Worm (Caenorhabditis elegans): ENCODE measurements around the gene ZK1248.15.
"Not testable (repeated sequence)": the region's sequence is repeated elsewhere in the genome, so short reads cannot be mapped to it uniquely, and the experiment has no call there.

Gene ZK1248.15

DNA sequence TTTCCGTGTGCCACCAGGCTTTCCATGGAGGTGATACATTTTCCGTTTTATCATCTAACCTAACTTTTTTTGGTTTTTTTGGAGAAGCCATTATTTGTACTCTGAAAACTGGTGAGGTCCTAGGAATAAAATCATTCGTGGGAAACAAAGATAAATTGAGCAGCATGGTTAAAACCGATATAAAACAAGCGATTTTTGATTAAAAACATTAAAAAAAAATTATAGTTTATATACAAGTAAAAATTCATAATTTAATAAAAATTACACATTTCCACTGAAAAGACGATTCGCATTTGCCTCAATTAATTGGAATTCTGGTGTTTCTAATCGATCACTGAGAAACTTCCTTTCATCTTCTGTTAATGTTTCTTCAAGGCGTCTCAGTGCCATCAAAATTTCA lies at the start of gene ZK1248.15:
Gene ZK1248.15, minus strand, starts transcription at position 101 of the 400 bp plus-strand sequence.
- TF ChIP-seq B0310.2 (tag; optimal IDR thresholded peaks at IDR 0.05) (no peak), pes-1 (GFP tag; IDR thresholded peaks at IDR 0.05) (no peak), tra-4 (tag; optimal IDR thresholded peaks at IDR 0.05) (no peak), hmg-4 (GFP tag; optimal IDR thresholded peaks at IDR 0.05) (no peak), aly-1 (tag; optimal IDR thresholded peaks at IDR 0.05) (no peak), scrt-1 (GFP tag; IDR thresholded peaks at IDR 0.05) (no peak), sea-1 (GFP tag; conservative IDR thresholded peaks at IDR 0.05) (no peak), flt-1 (GFP tag; IDR thresholded peaks at IDR 0.05) (no peak)

DNA sequence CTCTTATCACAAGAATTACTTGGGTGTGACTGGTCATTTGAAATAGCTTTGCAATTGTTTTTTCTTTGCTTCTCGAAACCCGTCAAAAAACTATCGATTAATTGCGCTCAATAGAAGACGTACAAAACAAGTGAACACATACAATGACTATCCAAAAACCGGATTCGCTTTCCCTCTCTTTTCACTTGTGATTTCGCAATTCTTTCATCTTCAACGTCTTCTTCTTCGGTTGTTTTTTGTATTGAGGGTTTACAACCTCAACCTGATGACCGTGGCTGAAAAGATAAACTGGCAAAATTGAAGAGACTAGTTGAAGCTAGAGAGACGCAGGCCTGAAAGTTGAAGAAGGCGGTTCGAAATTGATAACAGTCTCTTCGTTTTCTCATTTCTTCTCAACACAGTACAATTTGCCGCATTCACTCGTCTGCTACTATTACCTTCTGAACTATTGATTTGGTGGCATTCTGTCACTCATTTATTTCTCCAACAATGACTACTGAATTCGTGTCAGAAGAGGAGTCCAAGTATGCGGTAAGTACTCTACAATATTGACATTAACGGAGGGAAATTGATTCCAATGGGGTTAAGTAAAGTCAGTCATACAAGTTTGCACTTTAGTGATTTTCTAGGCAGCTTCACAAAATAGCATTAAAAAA lies 47.7 kb upstream of the ZK1248.15 start:
- TF ChIP-seq flt-1 (GFP tag; IDR thresholded peaks at IDR 0.05) (no peak), hnd-1 (tag; optimal IDR thresholded peaks at IDR 0.05) (no peak), B0310.2 (tag; optimal IDR thresholded peaks at IDR 0.05) (no peak), aly-1 (tag; optimal IDR thresholded peaks at IDR 0.05) (no peak), ama-1 (optimal IDR thresholded peaks at IDR 0.05) (no peak), tbx-37 (GFP tag; conservative IDR thresholded peaks at IDR 0.05) (no peak), tra-4 (tag; optimal IDR thresholded peaks at IDR 0.05) (no peak), F13C5.2 (tag; optimal IDR thresholded peaks at IDR 0.05) (no peak), scrt-1 (GFP tag; IDR thresholded peaks at IDR 0.05) (no peak), hmbx-1 (tag; optimal IDR thresholded peaks at IDR 0.05) (no peak), ceh-13 (GFP tag; optimal IDR thresholded peaks at IDR 0.05) (no peak), ets-7 (tag; optimal IDR thresholded peaks at IDR 0.05) (no peak), sea-1 (GFP tag; conservative IDR thresholded peaks at IDR 0.05) (no peak), hmg-4 (GFP tag; optimal IDR thresholded peaks at IDR 0.05) (no peak)

DNA sequence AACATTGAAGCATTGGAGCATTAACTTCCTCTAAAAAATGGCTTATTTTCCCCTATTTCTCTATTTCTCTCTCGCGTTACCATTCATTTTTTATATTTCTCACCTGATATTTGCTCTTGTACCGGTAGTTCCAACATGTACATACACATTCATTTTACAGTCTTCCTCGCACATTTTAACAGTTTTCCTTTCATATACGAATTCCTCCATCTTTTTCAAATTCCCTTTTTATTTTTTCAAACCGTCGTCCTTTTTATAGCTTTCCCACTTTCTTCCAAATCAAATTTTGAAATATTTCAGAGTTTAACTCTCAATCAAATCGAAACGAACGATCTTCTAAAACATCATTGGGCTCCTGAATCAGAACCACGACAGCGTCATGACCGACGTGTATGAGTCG lies 45.9 kb upstream of the ZK1248.15 start, which contains the start of gene rfip-1:
Gene rfip-1, plus strand, starts transcription at position 301 of the 400 bp plus-strand sequence.
- no peak for TF ChIP-seq ceh-13 (GFP tag; optimal IDR thresholded peaks at IDR 0.05)
- TF ChIP-seq ama-1 (optimal IDR thresholded peaks at IDR 0.05): no peak
- no peak for TF ChIP-seq hmbx-1 (tag; optimal IDR thresholded peaks at IDR 0.05)
- no peak for TF ChIP-seq pes-1 (GFP tag; IDR thresholded peaks at IDR 0.05)
- no peak for TF ChIP-seq aly-1 (tag; optimal IDR thresholded peaks at IDR 0.05)

DNA sequence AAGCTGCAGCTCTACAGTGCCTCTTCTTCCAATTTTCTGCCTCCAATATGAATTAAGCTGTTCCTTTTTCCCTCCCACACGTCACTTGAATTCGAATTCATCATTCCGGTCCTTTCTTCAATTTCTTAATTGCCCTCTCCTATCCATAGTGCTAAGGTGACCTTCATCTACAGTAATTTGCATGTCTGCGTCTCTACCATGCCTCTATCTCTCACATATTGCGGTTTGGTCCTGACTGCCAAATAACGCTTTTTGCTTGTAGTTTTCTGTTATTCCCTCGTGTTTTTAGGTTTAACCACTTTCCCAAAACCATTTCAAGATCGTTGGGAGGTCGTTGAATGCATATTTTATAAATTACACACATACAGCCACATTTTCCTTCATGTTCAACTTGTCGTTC lies 42.3 kb upstream of the ZK1248.15 start:
- TF ChIP-seq ceh-36 (tag; optimal IDR thresholded peaks at IDR 0.05) (no peak), sea-1 (GFP tag; conservative IDR thresholded peaks at IDR 0.05) (no peak), ets-7 (tag; optimal IDR thresholded peaks at IDR 0.05) (no peak), flt-1 (GFP tag; IDR thresholded peaks at IDR 0.05) (no peak), ceh-13 (GFP tag; optimal IDR thresholded peaks at IDR 0.05) (no peak), ama-1 (optimal IDR thresholded peaks at IDR 0.05) (no peak), pes-1 (GFP tag; IDR thresholded peaks at IDR 0.05) (no peak), scrt-1 (GFP tag; IDR thresholded peaks at IDR 0.05) (no peak), tbx-37 (GFP tag; conservative IDR thresholded peaks at IDR 0.05) (no peak), aly-1 (tag; optimal IDR thresholded peaks at IDR 0.05) (no peak), hmbx-1 (tag; optimal IDR thresholded peaks at IDR 0.05) (no peak), B0310.2 (tag; optimal IDR thresholded peaks at IDR 0.05) (no peak), tra-4 (tag; optimal IDR thresholded peaks at IDR 0.05) (no peak), F13C5.2 (tag; optimal IDR thresholded peaks at IDR 0.05) (no peak), hmg-4 (GFP tag; optimal IDR thresholded peaks at IDR 0.05) (no peak), tbx-11 (GFP tag; IDR thresholded peaks at IDR 0.05) (no peak), hnd-1 (tag; optimal IDR thresholded peaks at IDR 0.05) (no peak)

DNA sequence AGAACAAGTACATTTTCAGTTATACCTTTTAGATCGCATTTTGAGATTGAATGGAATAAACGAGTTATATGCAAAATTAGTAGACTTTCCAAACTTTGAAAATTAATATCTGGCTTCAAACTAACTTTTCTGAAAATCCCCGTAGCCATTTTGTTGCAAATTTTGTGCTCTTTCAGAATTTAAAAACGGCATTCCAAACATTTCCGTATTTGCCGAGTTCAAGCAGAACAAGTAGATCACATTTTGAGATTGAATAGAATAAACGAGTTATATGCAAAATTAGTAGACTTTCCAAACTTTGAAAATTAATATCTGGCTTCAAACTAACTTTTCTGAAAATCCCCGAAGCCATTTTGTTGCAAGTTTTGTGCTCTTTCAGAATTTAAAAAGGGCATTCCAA lies 38.2 kb upstream of the ZK1248.15 start, which contains the start of gene F55C12.2:
Gene F55C12.2, plus strand, starts transcription at position 301 of the 400 bp plus-strand sequence.
- not testable (repeated sequence) for TF ChIP-seq flt-1 (GFP tag; IDR thresholded peaks at IDR 0.05); F13C5.2 (tag; optimal IDR thresholded peaks at IDR 0.05); ama-1 (optimal IDR thresholded peaks at IDR 0.05)

DNA sequence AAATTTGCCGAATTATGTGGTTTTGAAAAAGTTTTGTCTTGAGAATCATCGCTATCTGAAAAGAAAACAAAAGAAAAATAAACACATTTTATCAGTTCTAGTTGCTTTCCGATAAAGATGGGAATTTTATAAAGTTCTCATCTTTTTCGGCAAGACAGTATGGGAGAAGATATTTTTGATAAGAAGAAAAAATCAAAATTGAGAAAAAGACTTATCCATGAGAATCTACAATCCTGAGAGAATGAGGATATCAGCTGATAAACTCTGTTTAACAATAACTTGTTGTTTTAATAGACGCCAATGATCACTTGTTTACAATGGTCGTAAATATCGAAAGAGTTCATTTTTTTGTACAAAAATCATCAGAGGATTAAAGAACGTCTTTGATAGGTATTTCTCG lies 37.7 kb upstream of the ZK1248.15 start, which contains the start of gene F55C12.6:
Gene F55C12.6, minus strand, starts transcription at position 101 of the 400 bp plus-strand sequence.
- TF ChIP-seq tra-4 (tag; optimal IDR thresholded peaks at IDR 0.05) (no peak), B0310.2 (tag; optimal IDR thresholded peaks at IDR 0.05) (no peak), scrt-1 (GFP tag; IDR thresholded peaks at IDR 0.05) (no peak), ceh-13 (GFP tag; optimal IDR thresholded peaks at IDR 0.05) (no peak), hmbx-1 (tag; optimal IDR thresholded peaks at IDR 0.05) (no peak), tbx-11 (GFP tag; IDR thresholded peaks at IDR 0.05) (no peak), hmg-4 (GFP tag; optimal IDR thresholded peaks at IDR 0.05) (no peak)

DNA sequence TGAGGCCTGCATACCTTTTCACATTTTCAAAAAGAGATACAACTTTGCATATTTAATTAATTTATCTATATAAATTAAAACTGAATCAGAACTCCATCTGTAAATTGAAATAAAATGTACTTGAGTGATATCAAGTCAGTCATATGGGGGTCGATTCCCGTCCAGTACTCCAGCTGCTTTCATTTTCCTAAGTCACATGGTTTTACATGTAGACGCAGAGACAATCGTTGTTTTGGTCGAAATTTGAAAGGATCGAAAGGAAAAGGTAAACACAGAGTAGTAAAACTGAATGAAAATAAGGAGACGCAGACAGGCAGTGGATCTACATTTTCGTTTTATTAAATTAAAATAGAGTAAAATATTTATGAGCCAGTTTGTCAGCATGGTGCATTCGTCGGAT lies 35.8 kb upstream of the ZK1248.15 start:
- TF ChIP-seq ama-1 (optimal IDR thresholded peaks at IDR 0.05) (no peak), scrt-1 (GFP tag; IDR thresholded peaks at IDR 0.05) (no peak), hnd-1 (tag; optimal IDR thresholded peaks at IDR 0.05) (no peak), flt-1 (GFP tag; IDR thresholded peaks at IDR 0.05) (no peak), pes-1 (GFP tag; IDR thresholded peaks at IDR 0.05) (no peak), B0310.2 (tag; optimal IDR thresholded peaks at IDR 0.05) (no peak), hmg-4 (GFP tag; optimal IDR thresholded peaks at IDR 0.05) (no peak), sea-1 (GFP tag; conservative IDR thresholded peaks at IDR 0.05) (no peak), hmbx-1 (tag; optimal IDR thresholded peaks at IDR 0.05) (no peak), F13C5.2 (tag; optimal IDR thresholded peaks at IDR 0.05) (no peak), ceh-13 (GFP tag; optimal IDR thresholded peaks at IDR 0.05) (no peak), ets-7 (tag; optimal IDR thresholded peaks at IDR 0.05) (no peak)

DNA sequence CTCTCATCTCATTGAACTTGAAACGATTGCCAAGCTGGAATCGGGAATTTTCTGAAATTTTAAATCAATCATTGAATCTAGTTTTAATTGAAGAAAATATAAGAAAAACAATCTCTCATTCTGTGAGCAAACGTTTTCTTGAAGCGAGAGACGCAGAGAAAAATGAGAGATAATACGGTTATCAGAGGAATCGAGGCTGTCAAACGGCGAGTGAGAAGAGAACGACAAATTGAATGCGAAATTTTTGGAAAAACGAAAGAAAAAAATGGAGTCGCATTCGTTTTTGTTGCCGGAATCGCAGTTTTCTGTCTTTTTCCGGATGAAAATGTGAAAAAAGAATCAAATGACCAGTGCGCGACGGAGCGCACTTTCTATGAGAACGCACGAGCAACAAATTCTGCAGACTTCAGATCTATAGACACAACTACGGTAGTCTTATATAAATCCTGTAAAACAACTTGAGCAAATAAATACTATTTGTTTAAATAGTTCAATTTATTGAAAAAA lies 35.3 kb upstream of the ZK1248.15 start, which contains the start of gene tex-2:
Gene tex-2, minus strand, starts transcription at position 51 of the 507 bp plus-strand sequence.
- TF ChIP-seq pes-1 (GFP tag; IDR thresholded peaks at IDR 0.05) (no peak), flt-1 (GFP tag; IDR thresholded peaks at IDR 0.05) (no peak), ets-7 (tag; optimal IDR thresholded peaks at IDR 0.05) (no peak), tbx-37 (GFP tag; conservative IDR thresholded peaks at IDR 0.05) (no peak), ama-1 (optimal IDR thresholded peaks at IDR 0.05) (no peak), ceh-36 (tag; optimal IDR thresholded peaks at IDR 0.05) (no peak), F13C5.2 (tag; optimal IDR thresholded peaks at IDR 0.05) (no peak), hnd-1 (tag; optimal IDR thresholded peaks at IDR 0.05) (no peak), sea-1 (GFP tag; conservative IDR thresholded peaks at IDR 0.05) (no peak), tbx-11 (GFP tag; IDR thresholded peaks at IDR 0.05) (no peak), hmg-4 (GFP tag; optimal IDR thresholded peaks at IDR 0.05) (no peak), scrt-1 (GFP tag; IDR thresholded peaks at IDR 0.05) (no peak), B0310.2 (tag; optimal IDR thresholded peaks at IDR 0.05) (no peak), tra-4 (tag; optimal IDR thresholded peaks at IDR 0.05) (no peak), hmbx-1 (tag; optimal IDR thresholded peaks at IDR 0.05) (no peak), aly-1 (tag; optimal IDR thresholded peaks at IDR 0.05) (no peak), ceh-13 (GFP tag; optimal IDR thresholded peaks at IDR 0.05) (no peak)

Measured in whole organism, early embryonic.